Fruit fly (Drosophila melanogaster) Kc167 (cell line): Measurements from ENCODE around the gene HisRS.

ENCODE experiments used
- Myc ChIP-seq: fragments of >200 bp; optimal IDR thresholded peaks from 2 replicates; lab custom pipeline; 2017; ENCODE audit warnings: missing external identifiers
- psq ChIP-seq: fragments of >200 bp; optimal IDR thresholded peaks from 2 replicates; lab custom pipeline; 2017; ENCODE audit warnings: missing external identifiers
- ttk ChIP-seq: sonication (Bioruptor generic); optimal IDR thresholded peaks from 2 replicates; lab custom pipeline; 2017; ENCODE audit warnings: missing external identifiers

dm6 chrX:18499679-18500187, 15.5 kb upstream of the HisRS start, which contains the start of the genes Pgant7 and Xrcc2:
- TF ChIP-seq ttk (lab: Kevin White, UChicago) (no peak), Myc (lab: Kevin White, UChicago) (no peak), psq (lab: Kevin White, UChicago) (no peak)
